Fruit fly (Drosophila melanogaster): ENCODE data around the gene Surf4.

The Surf4 gene

DNA sequence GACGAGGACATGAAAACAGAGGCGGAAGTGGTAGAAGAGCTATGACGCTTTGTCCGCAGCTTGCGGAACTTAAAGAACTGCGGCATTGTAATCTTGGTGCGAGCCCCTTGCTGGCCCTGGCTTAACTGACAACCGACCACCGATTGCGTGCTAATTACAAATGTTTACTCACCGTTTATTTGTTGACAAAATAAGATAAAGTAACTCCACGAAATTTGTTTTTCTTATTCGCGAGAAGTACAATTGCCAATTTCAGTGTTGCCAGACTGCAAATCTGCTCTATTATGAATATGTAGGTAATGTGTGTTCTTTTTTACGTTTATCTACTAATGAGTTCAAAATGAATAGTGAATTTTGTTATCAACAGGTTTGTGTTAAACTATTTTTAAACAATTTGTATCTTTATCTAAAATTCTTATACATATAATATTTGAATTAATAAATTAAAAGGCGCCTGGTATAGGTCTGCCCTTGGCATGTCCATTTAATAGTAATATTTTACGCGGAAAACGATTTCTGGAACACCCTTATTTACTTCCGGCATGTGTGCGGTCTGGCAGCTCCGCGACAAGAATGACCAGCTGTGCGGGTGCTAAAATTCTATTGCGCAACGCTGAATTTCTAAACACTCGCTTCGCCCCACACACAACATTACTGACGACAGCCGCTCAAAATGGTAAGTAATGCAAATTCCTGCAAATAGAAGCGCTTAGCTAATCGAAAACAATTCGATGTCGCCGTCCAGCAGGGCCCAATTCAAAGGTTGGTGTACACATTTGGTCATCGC is 10.9 kb upstream of the Surf4 start, which contains the start of the genes Atg4b and Hibch:
TSS of gene Atg4b (minus strand) at position 280 of the 787 bp plus-strand sequence.
TSS of gene Hibch (plus strand) at position 585 of the 787 bp plus-strand sequence.
- TF ChIP-seq h (optimal IDR thresholded peaks at IDR 0.05) = no peak

DNA sequence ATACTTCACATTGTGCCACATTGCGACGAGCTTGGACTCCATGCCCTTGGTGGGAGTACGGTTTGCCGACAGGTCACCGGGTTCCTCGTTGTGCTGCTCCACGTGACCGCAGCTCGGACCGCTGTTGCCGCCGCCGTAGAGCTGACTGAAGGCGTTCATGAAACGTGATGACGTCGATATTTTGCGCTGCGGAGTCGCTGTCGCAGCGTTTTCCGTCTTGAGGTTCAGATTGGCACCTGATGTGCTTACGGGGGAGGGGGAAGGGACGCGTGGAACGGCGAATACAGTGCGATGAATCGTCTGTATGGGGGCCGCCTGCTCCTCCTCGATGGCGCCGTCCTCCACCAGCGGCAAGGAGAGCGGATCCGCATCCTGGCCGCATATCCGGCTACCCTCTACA is 10.2 kb upstream of the Surf4 start:
- no peak for TF ChIP-seq h (optimal IDR thresholded peaks at IDR 0.05)
- TF ChIP-seq ttk (optimal IDR thresholded peaks at IDR 0.05) = no peak
- TF ChIP-seq insv (optimal IDR thresholded peaks at IDR 0.05) = no peak
- TF ChIP-seq Myc (optimal IDR thresholded peaks at IDR 0.05) = no peak
- TF ChIP-seq Sin3A (optimal IDR thresholded peaks at IDR 0.05) = no peak
- TF ChIP-seq psq (optimal IDR thresholded peaks at IDR 0.05) = no peak

DNA sequence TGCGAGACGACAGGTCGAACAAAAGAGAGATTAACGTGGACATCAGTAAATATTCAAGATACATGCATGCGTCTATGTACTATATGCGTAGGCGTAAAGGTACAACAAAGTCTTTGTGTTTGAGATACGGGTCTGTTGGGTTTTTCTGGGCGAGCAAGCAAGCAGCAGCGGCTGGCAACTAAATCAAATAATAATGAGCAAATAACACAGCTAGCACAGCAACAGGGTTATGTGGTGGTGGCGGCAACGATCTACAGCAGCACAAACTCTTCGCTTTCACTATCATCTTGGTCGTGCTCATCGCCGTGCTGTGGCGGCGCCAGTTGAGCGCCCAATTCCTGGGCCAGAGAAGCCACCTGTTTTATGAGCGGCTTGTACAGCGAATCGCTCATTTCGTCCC is 8.0 kb upstream of the Surf4 start:
- TF ChIP-seq insv (optimal IDR thresholded peaks at IDR 0.05) (no peak), psq (optimal IDR thresholded peaks at IDR 0.05) (no peak), h (optimal IDR thresholded peaks at IDR 0.05) (no peak), Sin3A (optimal IDR thresholded peaks at IDR 0.05) (no peak), ttk (optimal IDR thresholded peaks at IDR 0.05) (no peak), Myc (optimal IDR thresholded peaks at IDR 0.05) (no peak)

DNA sequence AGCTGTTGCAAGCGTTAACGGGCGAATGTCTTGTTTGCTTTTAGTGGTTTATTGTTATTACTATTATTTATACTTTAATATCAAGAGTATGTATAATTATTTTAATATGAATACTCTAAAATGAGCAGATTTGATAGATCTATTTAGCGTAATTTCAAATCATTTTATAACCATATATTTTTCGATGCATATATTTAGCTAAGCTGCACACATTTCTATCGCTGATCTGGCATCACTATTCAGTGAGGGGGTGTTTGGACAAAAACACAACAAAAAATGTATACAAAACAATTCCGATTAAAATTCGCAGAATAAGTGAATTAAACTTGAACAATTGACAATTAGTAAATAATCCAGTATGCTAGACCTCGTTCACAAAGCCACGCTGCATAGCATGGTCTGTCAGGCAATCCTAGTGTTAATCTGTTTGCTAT is 5.0 kb upstream of the Surf4 start, which contains the start of the genes Trs33 and Tmtc4:
TSS of gene Trs33 (minus strand) at position 3 of the 434 bp plus-strand sequence.
TSS of gene Tmtc4 (plus strand) at position 233 of the 434 bp plus-strand sequence.
- TF ChIP-seq h (optimal IDR thresholded peaks at IDR 0.05) (no peak), Sin3A (optimal IDR thresholded peaks at IDR 0.05) (no peak), Myc (optimal IDR thresholded peaks at IDR 0.05) (no peak), ttk (optimal IDR thresholded peaks at IDR 0.05) (no peak), psq (optimal IDR thresholded peaks at IDR 0.05) (no peak)

DNA sequence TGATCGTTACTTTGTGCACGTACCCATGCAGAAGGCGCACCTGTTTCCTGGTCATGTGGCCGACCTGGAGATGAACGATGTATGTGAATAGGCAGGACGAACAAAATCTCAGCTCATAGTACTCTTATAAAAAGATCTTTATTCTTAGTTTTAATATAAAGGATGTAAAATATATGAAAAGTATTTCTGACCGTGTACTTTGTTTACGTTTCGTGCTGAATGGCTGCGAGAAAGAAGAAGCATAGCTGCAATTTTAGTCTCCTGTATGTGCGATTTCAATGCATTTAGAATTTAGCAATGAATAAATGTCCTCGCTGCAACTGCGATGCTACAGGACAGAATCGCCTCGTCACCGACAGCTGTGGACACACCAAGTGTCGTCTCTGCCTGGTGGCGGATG is 1.8 kb upstream of the Surf4 start, which contains the start of the genes CG42726 and CG42727:
TSS of gene CG42726 (plus strand) at position 227 of the 400 bp plus-strand sequence.
TSS of gene CG42727 (plus strand) at position 227 of the 400 bp plus-strand sequence.
- TF ChIP-seq insv (optimal IDR thresholded peaks at IDR 0.05) (no peak), psq (optimal IDR thresholded peaks at IDR 0.05) (no peak), ttk (optimal IDR thresholded peaks at IDR 0.05) (no peak), Myc (optimal IDR thresholded peaks at IDR 0.05) (no peak), h (optimal IDR thresholded peaks at IDR 0.05) (no peak), Sin3A (optimal IDR thresholded peaks at IDR 0.05) (no peak)

DNA sequence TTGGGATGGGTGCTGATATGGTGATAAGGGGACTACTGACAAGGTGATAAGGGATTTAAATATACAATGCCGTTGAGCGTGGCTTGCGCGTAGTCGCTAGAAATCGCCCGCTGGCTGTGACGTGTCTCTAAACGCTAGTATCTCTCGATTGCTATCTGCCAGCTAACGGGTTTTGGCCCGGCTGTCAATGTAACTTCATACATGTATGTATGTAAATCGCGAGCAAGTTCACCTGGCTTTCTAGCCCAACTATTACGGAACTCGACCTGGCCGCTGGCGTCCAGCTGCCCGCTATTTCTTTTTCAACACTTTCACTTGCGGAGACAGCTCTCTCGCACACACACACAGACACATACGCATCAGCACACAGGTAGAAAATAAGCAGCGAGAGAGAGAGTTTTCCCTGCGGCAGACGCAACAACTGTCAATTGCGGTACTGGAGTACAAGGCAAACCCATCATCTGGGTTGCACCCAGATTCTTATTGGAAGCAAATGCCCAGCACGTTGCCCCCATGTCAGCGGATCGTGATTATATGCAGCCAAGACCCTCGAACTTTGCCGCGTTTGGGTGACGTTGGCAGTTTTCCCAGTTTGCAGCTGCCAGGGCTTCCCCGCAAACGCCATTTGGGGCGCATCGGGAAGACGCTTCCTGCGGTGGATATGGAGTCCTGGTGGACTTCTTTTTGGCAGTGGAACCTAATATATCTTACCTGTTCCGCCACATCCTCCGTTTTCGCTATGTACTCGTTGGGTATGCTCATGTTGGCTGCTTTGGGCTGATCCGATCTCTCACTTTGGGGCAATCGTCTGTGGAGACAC is 568 bp downstream of the Surf4 start:
- TF ChIP-seq Sin3A (optimal IDR thresholded peaks at IDR 0.05) = no peak
- no peak for TF ChIP-seq insv (optimal IDR thresholded peaks at IDR 0.05)
- TF ChIP-seq psq (optimal IDR thresholded peaks at IDR 0.05) = no peak
- TF ChIP-seq Myc (optimal IDR thresholded peaks at IDR 0.05) = no peak
- TF ChIP-seq ttk (optimal IDR thresholded peaks at IDR 0.05) = no peak
- no peak for TF ChIP-seq h (optimal IDR thresholded peaks at IDR 0.05)

DNA sequence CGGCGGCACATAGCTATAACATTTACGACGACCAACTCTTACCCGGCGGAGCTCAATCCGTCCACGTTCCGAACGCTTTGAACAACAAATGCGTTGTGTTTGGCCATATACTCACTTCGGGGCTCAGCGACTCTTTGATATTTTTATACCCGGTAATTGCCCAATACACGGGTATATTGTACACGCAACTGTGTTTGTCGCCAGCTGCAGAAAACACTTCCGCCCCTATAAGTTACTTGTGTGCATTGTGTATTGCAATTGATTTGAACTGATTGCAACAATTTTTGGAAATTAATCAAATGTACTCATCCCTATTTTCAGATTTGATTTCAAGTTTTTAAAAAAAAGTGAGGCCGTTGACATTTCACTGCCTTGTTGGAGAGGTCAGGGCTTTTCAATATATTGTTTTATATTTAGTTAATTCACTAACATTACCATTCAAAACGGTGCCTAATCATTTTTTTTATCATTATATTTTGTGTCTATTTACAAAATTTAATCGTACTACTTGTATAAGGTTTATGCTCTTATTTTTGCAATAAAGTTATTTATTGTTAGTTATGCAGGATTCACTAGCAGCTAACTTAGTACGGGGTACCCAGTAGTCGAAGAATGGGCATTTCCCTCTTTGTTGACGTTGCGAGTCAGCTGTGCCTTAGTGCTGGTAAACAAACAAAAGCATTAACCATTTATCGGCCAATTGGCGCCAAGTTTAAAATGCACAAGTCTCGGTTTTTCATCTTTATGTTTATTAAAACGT is 2.9 kb downstream of the Surf4 start, which contains the start of gene Nagk:
TSS of gene Nagk (minus strand) at position 331 of the 760 bp plus-strand sequence.
- TF ChIP-seq ttk (optimal IDR thresholded peaks at IDR 0.05) (no peak), h (optimal IDR thresholded peaks at IDR 0.05) (no peak), psq (optimal IDR thresholded peaks at IDR 0.05) (no peak), Sin3A (optimal IDR thresholded peaks at IDR 0.05) (no peak), Myc (optimal IDR thresholded peaks at IDR 0.05) (no peak), insv (optimal IDR thresholded peaks at IDR 0.05) (no peak)

DNA sequence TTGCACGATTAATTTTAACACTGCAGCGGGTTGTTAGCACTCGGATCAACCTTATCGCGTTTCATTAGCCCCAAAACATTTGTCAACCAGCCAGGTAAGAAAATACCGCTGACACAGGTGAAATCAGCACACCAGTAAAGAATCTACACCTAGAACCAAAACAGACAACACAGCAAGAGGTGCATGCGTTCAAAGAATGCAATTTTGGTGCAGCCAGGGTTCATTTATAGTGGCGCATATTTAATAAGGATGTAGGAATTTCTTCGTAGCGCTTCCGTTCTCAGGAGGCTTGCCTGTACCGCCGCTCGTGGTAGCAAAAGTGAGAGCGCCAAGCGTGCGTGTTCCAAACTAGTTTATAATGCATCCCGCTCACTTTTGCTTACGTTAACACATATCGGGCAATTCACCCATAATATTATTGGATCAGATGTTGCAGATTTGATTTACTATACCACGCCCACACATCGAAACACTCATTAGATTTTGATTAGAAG is 3.5 kb downstream of the Surf4 start:
- TF ChIP-seq Sin3A (optimal IDR thresholded peaks at IDR 0.05) = no peak
- no peak for TF ChIP-seq psq (optimal IDR thresholded peaks at IDR 0.05)
- TF ChIP-seq insv (optimal IDR thresholded peaks at IDR 0.05) = no peak
- TF ChIP-seq ttk (optimal IDR thresholded peaks at IDR 0.05) = no peak
- TF ChIP-seq Myc (optimal IDR thresholded peaks at IDR 0.05) = no peak
- TF ChIP-seq h (optimal IDR thresholded peaks at IDR 0.05) = no peak

DNA sequence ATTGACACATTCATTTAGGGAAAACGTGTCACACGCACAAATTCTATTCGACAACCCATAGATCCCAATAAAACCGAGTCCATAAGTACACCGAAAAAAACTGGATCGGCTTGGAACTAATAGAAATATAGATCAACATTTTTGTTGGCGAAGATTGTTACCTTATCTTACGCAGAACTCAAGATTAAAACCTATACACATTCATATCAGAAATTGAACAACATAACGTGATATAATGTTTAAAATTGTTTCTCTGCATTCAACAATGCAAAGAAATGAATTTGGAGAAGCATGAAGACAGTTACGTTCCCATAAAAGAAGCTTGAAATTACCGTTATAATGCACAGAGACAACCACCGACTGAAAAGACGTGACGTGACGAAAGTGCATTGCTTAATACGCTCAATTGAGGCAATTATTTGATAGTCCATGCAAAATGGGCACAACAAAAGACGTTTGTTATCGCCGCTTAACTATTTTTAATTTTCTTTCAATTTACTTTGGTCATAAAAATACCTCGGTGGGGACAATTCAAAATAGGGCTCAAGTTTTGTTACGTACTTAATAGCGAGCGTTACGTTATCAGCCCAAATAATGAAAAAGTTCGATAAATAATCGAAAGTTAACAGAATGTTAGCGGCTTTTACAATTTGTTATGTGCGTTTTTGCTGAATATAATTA is 5.8 kb downstream of the Surf4 start, which contains the start of gene SerRS-m:
TSS of gene SerRS-m (plus strand) at position 616 of the 681 bp plus-strand sequence.
- TF ChIP-seq h (optimal IDR thresholded peaks at IDR 0.05) (no peak), ttk (optimal IDR thresholded peaks at IDR 0.05) (no peak)

DNA sequence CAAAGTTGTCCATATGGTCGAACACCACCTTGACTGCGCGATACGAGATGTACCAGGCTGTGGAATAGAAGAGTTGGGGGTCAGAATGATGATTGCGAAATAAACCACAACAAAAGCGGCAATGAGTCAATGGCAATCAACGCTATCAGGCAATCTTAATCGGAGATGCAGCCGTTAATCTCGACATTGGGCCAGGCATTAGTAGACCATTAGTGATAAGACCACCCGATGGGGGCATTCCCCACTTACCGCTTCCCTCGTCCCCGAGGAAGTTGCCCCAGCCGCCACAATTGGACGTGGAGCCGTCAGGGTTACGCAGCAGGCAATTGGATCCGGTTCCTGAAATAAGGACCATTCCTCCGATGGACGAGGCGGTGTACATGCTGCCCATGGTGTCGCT is 6.9 kb downstream of the Surf4 start:
- no peak for TF ChIP-seq insv (optimal IDR thresholded peaks at IDR 0.05)

DNA sequence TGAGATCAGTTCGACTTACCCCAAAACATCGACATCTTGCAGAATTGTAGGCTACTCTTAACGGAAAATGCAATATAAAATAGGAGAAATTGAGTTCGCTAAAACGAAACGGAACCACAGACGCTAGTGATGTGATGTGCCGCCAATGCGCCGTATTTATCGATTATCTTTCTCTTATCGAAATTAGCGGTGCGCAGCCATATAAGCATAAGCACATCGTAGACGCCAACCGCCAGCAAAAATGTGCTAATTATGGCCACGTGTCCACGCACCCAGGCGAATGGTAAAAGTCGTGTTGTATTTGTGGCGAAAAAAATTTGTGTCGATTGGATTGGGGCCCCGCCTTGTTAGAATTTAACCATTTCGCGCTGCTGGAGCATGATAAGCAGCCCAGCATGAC is 13.0 kb downstream of the Surf4 start, which contains the start of the genes Fkbp39 and Cyfip:
TSS of gene Fkbp39 (minus strand) at position 140 of the 400 bp plus-strand sequence.
TSS of gene Cyfip (plus strand) at position 273 of the 400 bp plus-strand sequence.
- TF ChIP-seq psq (optimal IDR thresholded peaks at IDR 0.05) (no peak), Sin3A (optimal IDR thresholded peaks at IDR 0.05) (no peak), insv (optimal IDR thresholded peaks at IDR 0.05) (no peak), Myc (optimal IDR thresholded peaks at IDR 0.05) (no peak), h (optimal IDR thresholded peaks at IDR 0.05) (no peak), ttk (optimal IDR thresholded peaks at IDR 0.05) (no peak)
